Fruit fly (Drosophila melanogaster) whole organism, prepupa: ENCODE results near the gene eIF4EHP.
A peak's percentile ranks its signal among the peaks of the same experiment; 100 is the strongest.

Source experiments
- Blimp-1 ChIP-seq: fragments of 200-800 bp; sonication (Bioruptor generic); optimal IDR thresholded peaks from 3 replicates; lab custom pipeline; 2017; ENCODE audit warnings: missing biosample characterization, missing genetic modification characterization, mild to moderate bottlenecking, moderate library complexity, missing genetic modification reagents
- CG10631 ChIP-seq: fragments of 200-800 bp; sonication (Bioruptor generic); optimal IDR thresholded peaks from 2 replicates; lab custom pipeline; 2016; ENCODE audit warnings: missing biosample characterization, missing genetic modification characterization
- CG10669 ChIP-seq: fragments of 200-800 bp; sonication (Bioruptor generic); optimal IDR thresholded peaks from 3 replicates; lab custom pipeline; 2018; ENCODE audit warnings: missing biosample characterization, mild to moderate bottlenecking, missing genetic modification characterization, moderate library complexity
- CG11762 ChIP-seq: fragments of 200-800 bp; sonication (Bioruptor generic); optimal IDR thresholded peaks from 3 replicates; lab custom pipeline; 2016; ENCODE audit warnings: missing biosample characterization, missing genetic modification characterization; ENCODE audit not compliant: insufficient read depth
- CG11902 ChIP-seq: fragments of 200-800 bp; sonication (Bioruptor generic); optimal IDR thresholded peaks from 3 replicates; lab custom pipeline; 2016; ENCODE audit warnings: missing biosample characterization, missing genetic modification characterization
- CG15336 ChIP-seq: fragments of 200-800 bp; sonication (Bioruptor generic); IDR thresholded peaks from 2 replicates; pipeline ENCODE4 v1.3.6; 2022; ENCODE audit warnings: missing biosample characterization, missing genetic modification characterization
- CG1621 ChIP-seq: fragments of 200-800 bp; sonication (Bioruptor generic); optimal IDR thresholded peaks from 3 replicates; lab custom pipeline; 2018; ENCODE audit warnings: missing biosample characterization, mild to moderate bottlenecking, missing genetic modification characterization
- CG16779 ChIP-seq: fragments of 200-800 bp; sonication (Bioruptor generic); optimal IDR thresholded peaks from 3 replicates; lab custom pipeline; 2017; ENCODE audit warnings: missing biosample characterization, mild to moderate bottlenecking, missing genetic modification characterization
- CG31627 ChIP-seq: fragments of 200-800 bp; sonication (Bioruptor generic); optimal IDR thresholded peaks from 3 replicates; lab custom pipeline; 2016; ENCODE audit warnings: missing biosample characterization, missing genetic modification characterization
- CG32006 ChIP-seq: fragments of 200-800 bp; sonication (Bioruptor generic); optimal IDR thresholded peaks from 3 replicates; lab custom pipeline; 2017; ENCODE audit warnings: missing biosample characterization, mild to moderate bottlenecking, missing genetic modification characterization
- CG34406 ChIP-seq: fragments of 200-800 bp; sonication (Bioruptor generic); optimal IDR thresholded peaks from 3 replicates; lab custom pipeline; 2016; ENCODE audit warnings: missing biosample characterization, missing genetic modification characterization
- CG3919 ChIP-seq: fragments of 200-800 bp; sonication (Bioruptor generic); optimal IDR thresholded peaks from 3 replicates; lab custom pipeline; 2016; ENCODE audit warnings: missing biosample characterization, missing genetic modification characterization
- CG4318 ChIP-seq: fragments of 200-800 bp; sonication (Bioruptor generic); optimal IDR thresholded peaks from 3 replicates; lab custom pipeline; 2017; ENCODE audit warnings: missing biosample characterization, mild to moderate bottlenecking, missing genetic modification characterization
- CG6163 ChIP-seq: fragments of 200-800 bp; sonication (Bioruptor generic); IDR thresholded peaks from 3 replicates; pipeline ENCODE4 v1.3.6; 2022; ENCODE audit warnings: missing biosample characterization, missing genetic modification characterization
- CG6276 ChIP-seq: fragments of 200-800 bp; sonication (Bioruptor generic); optimal IDR thresholded peaks from 2 replicates; lab custom pipeline; 2017; ENCODE audit warnings: missing biosample characterization, mild to moderate bottlenecking, missing genetic modification characterization
- CG6792 ChIP-seq: fragments of 200-800 bp; sonication (Bioruptor generic); optimal IDR thresholded peaks from 3 replicates; lab custom pipeline; 2016; ENCODE audit warnings: missing biosample characterization, missing genetic modification characterization
- CG6808 ChIP-seq: fragments of 200-800 bp; sonication (Bioruptor generic); optimal IDR thresholded peaks from 3 replicates; lab custom pipeline; 2017; ENCODE audit warnings: missing biosample characterization, missing genetic modification characterization, mild to moderate bottlenecking, moderate library complexity, missing genetic modification reagents
- CG6854 ChIP-seq: fragments of 200-800 bp; sonication (Bioruptor generic); optimal IDR thresholded peaks from 2 replicates; lab custom pipeline; 2017; ENCODE audit warnings: missing biosample characterization, mild to moderate bottlenecking, missing genetic modification characterization
- CG7368 ChIP-seq: fragments of 200-800 bp; sonication (Bioruptor generic); optimal IDR thresholded peaks from 3 replicates; lab custom pipeline; 2016; ENCODE audit warnings: missing biosample characterization, missing genetic modification characterization
- CG8319 ChIP-seq: fragments of 200-800 bp; sonication (Bioruptor generic); optimal IDR thresholded peaks from 3 replicates; lab custom pipeline; 2016; ENCODE audit warnings: missing biosample characterization, missing genetic modification characterization
- CG8632 ChIP-seq: fragments of 200-800 bp; sonication (Bioruptor generic); optimal IDR thresholded peaks from 3 replicates; lab custom pipeline; 2016; ENCODE audit warnings: missing biosample characterization, missing genetic modification characterization
- CG9139 ChIP-seq: fragments of 200-800 bp; sonication (Bioruptor generic); optimal IDR thresholded peaks from 3 replicates; lab custom pipeline; 2017; ENCODE audit warnings: missing biosample characterization, mild to moderate bottlenecking, missing genetic modification characterization
- Eip75B ChIP-seq: fragments of 200-800 bp; sonication (Bioruptor generic); optimal IDR thresholded peaks from 3 replicates; lab custom pipeline; 2016; ENCODE audit warnings: missing biosample characterization, missing genetic modification characterization
- Eip78C ChIP-seq: fragments of 200-800 bp; sonication (Bioruptor generic); peaks from one replicate; lab custom pipeline; 2016; ENCODE audit warnings: missing biosample characterization, missing genetic modification characterization
- Ets21C ChIP-seq: fragments of 200-800 bp; sonication (Bioruptor generic); optimal IDR thresholded peaks from 3 replicates; lab custom pipeline; 2016; ENCODE audit warnings: missing biosample characterization, missing genetic modification characterization
- Ets96B ChIP-seq: fragments of 200-800 bp; optimal IDR thresholded peaks from 2 replicates; lab custom pipeline; 2019; ENCODE audit warnings: missing biosample characterization, mild to moderate bottlenecking, missing genetic modification characterization, moderate library complexity
- Gug ChIP-seq: fragments of 200-800 bp; sonication (Bioruptor generic); IDR thresholded peaks from 2 replicates; pipeline ENCODE4 v1.3.6; 2022; ENCODE audit warnings: missing biosample characterization, missing genetic modification characterization
- Hr38 ChIP-seq: sonication (Bioruptor generic); optimal IDR thresholded peaks from 2 replicates; lab custom pipeline; 2016; ENCODE audit warnings: missing biosample characterization, missing genetic modification characterization
- Hr39 ChIP-seq: fragments of 200-800 bp; sonication (Bioruptor generic); optimal IDR thresholded peaks from 2 replicates; lab custom pipeline; 2016; ENCODE audit warnings: missing biosample characterization, missing genetic modification characterization
- Hr4 ChIP-seq: fragments of 200-800 bp; sonication (Bioruptor generic); optimal IDR thresholded peaks from 3 replicates; lab custom pipeline; 2016; ENCODE audit warnings: missing biosample characterization, missing genetic modification characterization
- Lpt ChIP-seq: fragments of 200-800 bp; sonication (Bioruptor generic); optimal IDR thresholded peaks from 3 replicates; lab custom pipeline; 2016; ENCODE audit warnings: missing biosample characterization, missing genetic modification characterization
- OdsH ChIP-seq: fragments of 200-800 bp; sonication (Bioruptor generic); optimal IDR thresholded peaks from 3 replicates; lab custom pipeline; 2016; ENCODE audit warnings: missing biosample characterization, missing genetic modification characterization
- Sox102F ChIP-seq: fragments of 200-800 bp; sonication (Bioruptor generic); optimal IDR thresholded peaks from 2 replicates; lab custom pipeline; 2016; ENCODE audit warnings: missing biosample characterization, mild to moderate bottlenecking, missing genetic modification characterization
- Sox14 ChIP-seq: fragments of 200-800 bp; sonication (Bioruptor generic); optimal IDR thresholded peaks from 3 replicates; lab custom pipeline; 2016; ENCODE audit warnings: missing biosample characterization, missing genetic modification characterization
- Sox15 ChIP-seq: fragments of 200-800 bp; sonication (Bioruptor generic); optimal IDR thresholded peaks from 3 replicates; lab custom pipeline; 2016; ENCODE audit warnings: missing biosample characterization, missing genetic modification characterization
- acj6 ChIP-seq: fragments of 200-800 bp; sonication (Bioruptor generic); optimal IDR thresholded peaks from 3 replicates; lab custom pipeline; 2016; ENCODE audit warnings: missing biosample characterization, missing genetic modification characterization
- cyc ChIP-seq: fragments of 200-800 bp; sonication (Bioruptor generic); optimal IDR thresholded peaks from 3 replicates; lab custom pipeline; 2016; ENCODE audit warnings: missing biosample characterization, missing genetic modification characterization
- dac ChIP-seq: fragments of 200-800 bp; sonication (Bioruptor generic); optimal IDR thresholded peaks from 2 replicates; lab custom pipeline; 2017; ENCODE audit warnings: missing biosample characterization, mild to moderate bottlenecking, missing genetic modification characterization
- dsx ChIP-seq: fragments of 200-800 bp; optimal IDR thresholded peaks from 3 replicates; lab custom pipeline; 2019; ENCODE audit warnings: missing biosample characterization, mild to moderate bottlenecking, missing genetic modification characterization, moderate library complexity; ENCODE audit not compliant: poor library complexity, severe bottlenecking
- eg ChIP-seq: fragments of 200-800 bp; sonication (Bioruptor generic); IDR thresholded peaks from 3 replicates; pipeline ENCODE4 v1.3.6; 2022; ENCODE audit warnings: missing biosample characterization, missing genetic modification characterization
- esn ChIP-seq: fragments of 200-800 bp; sonication (Bioruptor generic); optimal IDR thresholded peaks from 2 replicates; lab custom pipeline; 2016; ENCODE audit warnings: missing biosample characterization, mild to moderate bottlenecking, missing genetic modification characterization, moderate library complexity
- fd59A ChIP-seq: fragments of 200-800 bp; sonication (Bioruptor generic); optimal IDR thresholded peaks from 2 replicates; lab custom pipeline; 2017; ENCODE audit warnings: missing biosample characterization, mild to moderate bottlenecking, missing genetic modification characterization, missing genetic modification reagents
- fd85E ChIP-seq: fragments of 200-800 bp; sonication (Bioruptor generic); optimal IDR thresholded peaks from 3 replicates; lab custom pipeline; 2016; ENCODE audit warnings: missing biosample characterization, missing genetic modification characterization
- fkh ChIP-seq: fragments of 200-800 bp; sonication (Bioruptor generic); optimal IDR thresholded peaks from 3 replicates; lab custom pipeline; 2017; ENCODE audit warnings: missing biosample characterization, mild to moderate bottlenecking, missing genetic modification characterization, moderate library complexity
- lz ChIP-seq: fragments of 200-800 bp; sonication (Bioruptor generic); optimal IDR thresholded peaks from 3 replicates; lab custom pipeline; 2016; ENCODE audit warnings: missing biosample characterization, missing genetic modification characterization
- net ChIP-seq: fragments of 200-800 bp; sonication (Bioruptor generic); optimal IDR thresholded peaks from 3 replicates; lab custom pipeline; 2016; ENCODE audit warnings: missing biosample characterization, missing genetic modification characterization
- salr ChIP-seq, 2 experiments: fragments of 200-800 bp; sonication (Bioruptor generic); optimal IDR thresholded peaks; 3 replicates each; lab custom pipeline; 2016 to 2018; ENCODE audit warnings: missing biosample characterization in 2 of 2, missing genetic modification characterization in 2 of 2, mild to moderate bottlenecking in 1 of 2
- spab ChIP-seq: fragments of 200-800 bp; sonication (Bioruptor generic); optimal IDR thresholded peaks from 2 replicates; lab custom pipeline; 2017; ENCODE audit warnings: missing biosample characterization, mild to moderate bottlenecking, missing genetic modification characterization, missing genetic modification reagents
- ss ChIP-seq, 2 experiments: fragments of 200-800 bp; sonication (Bioruptor generic); optimal IDR thresholded peaks; 2 replicates in 1 of 2; 3 replicates in 1 of 2; lab custom pipeline; 2017 to 2018; ENCODE audit warnings: mild to moderate bottlenecking in 2 of 2, missing biosample characterization in 2 of 2, missing genetic modification characterization in 2 of 2, moderate library complexity in 1 of 2
- svp ChIP-seq: fragments of 200-800 bp; sonication (Bioruptor generic); peaks from one replicate; lab custom pipeline; 2016; ENCODE audit warnings: missing biosample characterization, missing genetic modification characterization
- topi ChIP-seq: fragments of 200-800 bp; sonication (Bioruptor generic); optimal IDR thresholded peaks from 3 replicates; lab custom pipeline; 2016; ENCODE audit warnings: missing biosample characterization, missing genetic modification characterization
- vri ChIP-seq: fragments of 200-800 bp; sonication (Bioruptor generic); optimal IDR thresholded peaks from 3 replicates; lab custom pipeline; 2016; ENCODE audit warnings: missing biosample characterization, mild to moderate bottlenecking, missing genetic modification characterization

eIF4EHP gene

dm6 chr3R:24105312-24105902, 3.4 kb downstream of the eIF4EHP start, which contains the start of gene Syx1A:
Syx1A (minus strand) TSS chr3R:24105763.
- TF ChIP-seq Blimp-1 (GFP tag; lab: Kevin White, UChicago), result no peak
- no peak for TF ChIP-seq Ets21C (GFP tag; lab: Kevin White, UChicago)
- TF ChIP-seq esn (GFP tag; lab: Kevin White, UChicago), result peak; percentile 39
- TF ChIP-seq CG16779 (tag; lab: Kevin White, UChicago), result peak; percentile 61
- no peak for TF ChIP-seq Hr39 (GFP tag; lab: Kevin White, UChicago)
- TF ChIP-seq CG6276 (GFP tag; lab: Kevin White, UChicago), result peak; percentile 22
- no peak for TF ChIP-seq CG8319 (GFP tag; lab: Kevin White, UChicago)
- no peak for TF ChIP-seq Hr4 (GFP tag; lab: Kevin White, UChicago)
- no peak for TF ChIP-seq CG9139
- TF ChIP-seq CG7368 (GFP tag; lab: Kevin White, UChicago), result no peak
- TF ChIP-seq CG6808, result peak; percentile 7
- peak; percentile 47 for TF ChIP-seq Sox14 (GFP tag; lab: Kevin White, UChicago)
- TF ChIP-seq fd85E (GFP tag; lab: Kevin White, UChicago), result peak; percentile 35
- no peak for TF ChIP-seq acj6 (GFP tag; lab: Kevin White, UChicago)
- peak; percentile 8 for TF ChIP-seq Eip75B (GFP tag; lab: Kevin White, UChicago)
- TF ChIP-seq CG10669, result no peak
- TF ChIP-seq dsx (GFP tag; lab: Kevin White, UChicago), result no peak
- TF ChIP-seq topi, result peak; percentile 27
- no peak for TF ChIP-seq salr (GFP tag; optimal IDR thresholded peaks at IDR 0.05; lab: Kevin White, UChicago)
- TF ChIP-seq CG4318 (GFP tag; lab: Kevin White, UChicago), result no peak
- no peak for TF ChIP-seq CG10631 (GFP tag; lab: Kevin White, UChicago)
- no peak for TF ChIP-seq svp (GFP tag; lab: Kevin White, UChicago)
- TF ChIP-seq CG6163 (GFP tag; lab: Robert Waterston, UW), result no peak
- no peak for TF ChIP-seq eg
- TF ChIP-seq OdsH, result no peak
- no peak for TF ChIP-seq lz (GFP tag; lab: Kevin White, UChicago)
- TF ChIP-seq CG6792, result no peak
- no peak for TF ChIP-seq cyc (GFP tag; lab: Kevin White, UChicago)
- peak; percentile 23 for TF ChIP-seq Eip78C (GFP tag; lab: Kevin White, UChicago)
- TF ChIP-seq fkh, result peak; percentile 89
- peak; percentile 18 to 34 for TF ChIP-seq ss (GFP tag; optimal IDR thresholded peaks at IDR 0.05; lab: Kevin White, UChicago)
- peak; percentile 37 for TF ChIP-seq CG34406 (GFP tag; lab: Kevin White, UChicago)
- TF ChIP-seq Gug (GFP tag; lab: Robert Waterston, UW), result no peak
- TF ChIP-seq Hr38 (GFP tag; lab: Kevin White, UChicago), result no peak
- TF ChIP-seq dac, result no peak
- TF ChIP-seq CG11762, result no peak
- peak; percentile 21 for TF ChIP-seq vri (GFP tag; lab: Kevin White, UChicago)
- no peak for TF ChIP-seq CG1621 (tag; lab: Kevin White, UChicago)
- peak; percentile 61 for TF ChIP-seq CG6854 (GFP tag; lab: Kevin White, UChicago)
- TF ChIP-seq CG32006 (GFP tag; lab: Kevin White, UChicago), result peak; percentile 12
- TF ChIP-seq CG8632, result no peak
- peak; percentile 2 for TF ChIP-seq Sox102F (GFP tag; lab: Kevin White, UChicago)
- TF ChIP-seq net (GFP tag; lab: Kevin White, UChicago), result no peak
- no peak for TF ChIP-seq Sox15 (GFP tag; lab: Kevin White, UChicago)
- TF ChIP-seq CG15336 (GFP tag; lab: Robert Waterston, UW), result no peak
- no peak for TF ChIP-seq Lpt (GFP tag; lab: Kevin White, UChicago)
- no peak for TF ChIP-seq CG31627 (GFP tag; lab: Kevin White, UChicago)
- no peak for TF ChIP-seq Ets96B (tag; lab: Kevin White, UChicago)
- no peak for TF ChIP-seq fd59A (GFP tag; lab: Kevin White, UChicago)
- peak; percentile 27 for TF ChIP-seq CG3919 (GFP tag; lab: Kevin White, UChicago)
- no peak for TF ChIP-seq CG11902 (GFP tag; lab: Kevin White, UChicago)
- TF ChIP-seq spab, result no peak
